Fruit fly (Drosophila melanogaster) whole organism, adult: ENCODE results near the gene trx.

Experiments used
- CG11617 ChIP-seq: fragments of 200-800 bp; sonication (Bioruptor generic); optimal IDR thresholded peaks from 2 replicates; lab custom pipeline; 2017; ENCODE audit warnings: mild to moderate bottlenecking, missing biosample characterization, missing genetic modification reagents, missing genetic modification characterization
- CG14711 ChIP-seq: fragments of 200-800 bp; sonication (Bioruptor generic); optimal IDR thresholded peaks from 2 replicates; lab custom pipeline; 2018; ENCODE audit warnings: missing biosample characterization, mild to moderate bottlenecking, missing genetic modification characterization, moderate library complexity
- CG7045 ChIP-seq: fragments of 200-800 bp; sonication (Bioruptor generic); optimal IDR thresholded peaks from 2 replicates; lab custom pipeline; 2017; ENCODE audit warnings: missing biosample characterization, mild to moderate bottlenecking, missing genetic modification characterization
- Clk ChIP-seq: fragments of 200-800 bp; sonication (Bioruptor generic); optimal IDR thresholded peaks from 2 replicates; lab custom pipeline; 2017; ENCODE audit warnings: missing biosample characterization, missing genetic modification characterization
- Hr96 ChIP-seq: fragments of 200-800 bp; sonication (Bioruptor generic); optimal IDR thresholded peaks from 2 replicates; lab custom pipeline; 2016; ENCODE audit warnings: missing biosample characterization, missing genetic modification characterization
- Mnt ChIP-seq: fragments of 200-800 bp; sonication (Bioruptor generic); optimal IDR thresholded peaks from 2 replicates; lab custom pipeline; 2016; ENCODE audit warnings: missing biosample characterization, mild to moderate bottlenecking, missing genetic modification characterization
- cnc ChIP-seq, 2 experiments: fragments of >200 bp; optimal IDR thresholded peaks; 2 replicates each; lab custom pipeline; 2017
- kay ChIP-seq: fragments of 200-800 bp; sonication (Bioruptor generic); peaks from one replicate; lab custom pipeline; 2016; ENCODE audit warnings: missing biosample characterization, missing genetic modification characterization, borderline replicate concordance
- pad ChIP-seq: fragments of 200-800 bp; sonication (Bioruptor generic); optimal IDR thresholded peaks from 3 replicates; lab custom pipeline; 2017; ENCODE audit warnings: missing biosample characterization, missing genetic modification characterization, mild to moderate bottlenecking, moderate library complexity, missing genetic modification reagents
- toe ChIP-seq: fragments of 200-800 bp; sonication (Bioruptor generic); optimal IDR thresholded peaks from 2 replicates; lab custom pipeline; 2016; ENCODE audit warnings: missing biosample characterization, missing genetic modification characterization

DNA sequence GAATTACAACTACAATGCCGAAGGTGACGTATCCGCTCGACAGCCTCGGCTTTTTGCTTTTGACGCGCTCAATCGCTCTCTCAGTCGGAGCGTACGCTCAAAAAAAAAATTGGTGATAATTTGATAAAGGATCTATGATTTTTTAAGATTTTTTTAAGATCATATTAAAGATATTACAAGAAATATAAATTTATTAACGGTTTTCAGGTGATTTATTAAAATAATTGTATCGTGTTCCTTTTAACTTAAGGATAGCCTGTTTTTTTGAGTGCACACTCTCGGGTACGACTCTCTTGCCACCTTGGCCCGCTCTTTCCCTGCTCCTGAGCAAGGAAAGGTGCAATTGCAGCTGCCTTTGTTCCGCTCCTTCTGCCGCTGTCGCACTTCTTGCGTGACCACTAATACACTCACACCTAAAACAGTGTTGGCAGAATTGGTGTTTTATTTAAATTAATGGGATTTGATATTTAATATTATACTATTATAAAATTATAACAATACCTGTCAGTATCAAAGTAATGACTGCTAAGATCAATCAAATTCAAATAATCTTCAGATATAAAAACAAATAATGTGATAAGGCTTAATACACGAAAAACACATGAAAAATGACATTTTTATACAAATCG, 8.7 kb downstream of the trx start:
- peak; percentile 65 for TF ChIP-seq CG14711
- peak; percentile 64 for TF ChIP-seq kay (GFP tag; lab: Kevin White, UChicago)
- TF ChIP-seq toe (GFP tag; lab: Kevin White, UChicago) = peak; percentile 32
- no peak for TF ChIP-seq pad
- TF ChIP-seq CG7045 = peak; percentile 71
- TF ChIP-seq Hr96 = no peak
- TF ChIP-seq cnc (optimal IDR thresholded peaks at IDR 0.05; lab: Kevin White, UChicago) = no peak
- peak; percentile 41 for TF ChIP-seq Clk (GFP tag; lab: Kevin White, UChicago)
- TF ChIP-seq CG11617 (GFP tag; lab: Kevin White, UChicago) = peak; percentile 1
- no peak for TF ChIP-seq Mnt (GFP tag; lab: Kevin White, UChicago)
